Fruit fly (Drosophila melanogaster) whole organism, embryonic: ENCODE data around the gene CG31099.

Source experiments
- Blimp-1 ChIP-seq: fragments of 200-800 bp; sonication (Bioruptor generic); optimal IDR thresholded peaks from 3 replicates; lab custom pipeline; 2018; ENCODE audit warnings: missing biosample characterization, missing genetic modification characterization, mild to moderate bottlenecking, moderate library complexity, missing genetic modification reagents
- CG10209 ChIP-seq: fragments of 200-800 bp; sonication (Bioruptor generic); optimal IDR thresholded peaks from 3 replicates; lab custom pipeline; 2017; ENCODE audit warnings: missing biosample characterization, mild to moderate bottlenecking, missing genetic modification characterization, missing genetic modification reagents
- CG10979 ChIP-seq: fragments of 200-800 bp; sonication (Bioruptor generic); optimal IDR thresholded peaks from 2 replicates; lab custom pipeline; 2018; ENCODE audit warnings: missing biosample characterization, mild to moderate bottlenecking, missing genetic modification characterization, moderate library complexity
- CG11093 ChIP-seq: fragments of 200-800 bp; sonication (Bioruptor generic); IDR thresholded peaks from 3 replicates; pipeline ENCODE4 v1.3.6; 2022; ENCODE audit warnings: missing biosample characterization, missing genetic modification characterization
- CG11398 ChIP-seq: fragments of 200-800 bp; sonication (Bioruptor generic); optimal IDR thresholded peaks from 2 replicates; lab custom pipeline; 2016; ENCODE audit warnings: missing biosample characterization, missing genetic modification characterization
- CG11695 ChIP-seq: fragments of 200-800 bp; sonication (Bioruptor generic); IDR thresholded peaks from 3 replicates; pipeline ENCODE4 v1.3.6; 2022; ENCODE audit warnings: missing biosample characterization, missing genetic modification characterization
- CG11723 ChIP-seq: fragments of 200-800 bp; sonication (Bioruptor generic); optimal IDR thresholded peaks from 2 replicates; lab custom pipeline; 2017; ENCODE audit warnings: missing biosample characterization, mild to moderate bottlenecking, missing genetic modification characterization
- CG12219 ChIP-seq: fragments of 200-800 bp; sonication (Bioruptor generic); optimal IDR thresholded peaks from 3 replicates; lab custom pipeline; 2018; ENCODE audit warnings: missing biosample characterization, mild to moderate bottlenecking, missing genetic modification characterization
- CG13287 ChIP-seq: fragments of 200-800 bp; sonication (Bioruptor generic); IDR thresholded peaks from 2 replicates; pipeline ENCODE4 v1.3.6; 2022; ENCODE audit warnings: missing biosample characterization, missing genetic modification characterization; ENCODE audit not compliant: partially characterized antibody
- CG13296 ChIP-seq: fragments of 200-800 bp; sonication (Bioruptor generic); optimal IDR thresholded peaks from 3 replicates; lab custom pipeline; 2018; ENCODE audit warnings: missing biosample characterization, mild to moderate bottlenecking, missing genetic modification characterization
- CG13424 ChIP-seq: fragments of 200-800 bp; sonication (Bioruptor generic); optimal IDR thresholded peaks from 2 replicates; lab custom pipeline; 2019; ENCODE audit warnings: missing biosample characterization, mild to moderate bottlenecking, missing genetic modification characterization, moderate library complexity
- CG1647 ChIP-seq: fragments of 200-800 bp; sonication (Bioruptor generic); optimal IDR thresholded peaks from 3 replicates; lab custom pipeline; 2016; ENCODE audit warnings: missing biosample characterization, missing genetic modification characterization
- CG17612 ChIP-seq: fragments of 200-800 bp; sonication (Bioruptor generic); IDR thresholded peaks from 2 replicates; pipeline ENCODE4 v1.3.6; 2022; ENCODE audit warnings: missing biosample characterization, missing genetic modification characterization
- CG18619 ChIP-seq: fragments of 200-800 bp; sonication (Bioruptor generic); optimal IDR thresholded peaks from 3 replicates; lab custom pipeline; 2017; ENCODE audit warnings: missing biosample characterization, mild to moderate bottlenecking, missing genetic modification characterization
- CG3407 ChIP-seq: fragments of 200-800 bp; sonication (Bioruptor generic); optimal IDR thresholded peaks from 2 replicates; lab custom pipeline; 2018; ENCODE audit warnings: missing biosample characterization, mild to moderate bottlenecking, missing genetic modification characterization
- CG3995 ChIP-seq: fragments of 200-800 bp; sonication (Bioruptor generic); optimal IDR thresholded peaks from 3 replicates; lab custom pipeline; 2016; ENCODE audit warnings: missing biosample characterization, missing genetic modification characterization
- CG4820 ChIP-seq: fragments of 200-800 bp; sonication (Bioruptor generic); optimal IDR thresholded peaks from 3 replicates; lab custom pipeline; 2016; ENCODE audit warnings: missing biosample characterization, missing genetic modification characterization
- CG6272 ChIP-seq: fragments of 200-800 bp; sonication (Bioruptor generic); IDR thresholded peaks from 2 replicates; pipeline ENCODE4 v1.3.6; 2022; ENCODE audit warnings: missing biosample characterization, missing genetic modification characterization
- CG8281 ChIP-seq: fragments of 200-800 bp; sonication (Bioruptor generic); optimal IDR thresholded peaks from 2 replicates; lab custom pipeline; 2018; ENCODE audit warnings: missing biosample characterization, mild to moderate bottlenecking, missing genetic modification characterization, moderate library complexity
- CTCF ChIP-seq: fragments of 200-800 bp; sonication (Bioruptor generic); optimal IDR thresholded peaks from 2 replicates; lab custom pipeline; 2017; ENCODE audit warnings: missing biosample characterization, mild to moderate bottlenecking, missing genetic modification characterization, moderate library complexity
- Dip3 ChIP-seq: fragments of 200-800 bp; sonication (Bioruptor generic); optimal IDR thresholded peaks from 3 replicates; lab custom pipeline; 2016; ENCODE audit warnings: missing biosample characterization, missing genetic modification characterization
- Dp ChIP-seq: fragments of 200-800 bp; sonication (Bioruptor generic); optimal IDR thresholded peaks from 2 replicates; lab custom pipeline; 2018; ENCODE audit warnings: missing biosample characterization, mild to moderate bottlenecking, missing genetic modification characterization, moderate library complexity
- ERR ChIP-seq: fragments of 200-800 bp; sonication (Bioruptor generic); optimal IDR thresholded peaks from 2 replicates; lab custom pipeline; 2016; ENCODE audit warnings: missing biosample characterization, missing genetic modification characterization
- Fer3 ChIP-seq: fragments of 200-800 bp; sonication (Bioruptor generic); optimal IDR thresholded peaks from 2 replicates; lab custom pipeline; 2018; ENCODE audit warnings: missing biosample characterization, mild to moderate bottlenecking, missing genetic modification characterization, moderate library complexity
- HLH54F ChIP-seq: fragments of 200-800 bp; sonication (Bioruptor generic); optimal IDR thresholded peaks from 3 replicates; lab custom pipeline; 2016; ENCODE audit warnings: missing biosample characterization, missing genetic modification characterization
- HmgZ ChIP-seq: fragments of 200-800 bp; sonication (Bioruptor generic); optimal IDR thresholded peaks from 2 replicates; lab custom pipeline; 2018; ENCODE audit warnings: missing biosample characterization, mild to moderate bottlenecking, missing genetic modification characterization
- Meics ChIP-seq: fragments of 200-800 bp; sonication (Bioruptor generic); optimal IDR thresholded peaks from 2 replicates; lab custom pipeline; 2017; ENCODE audit warnings: missing biosample characterization, mild to moderate bottlenecking, missing genetic modification characterization
- Mes4 ChIP-seq: fragments of 200-800 bp; sonication (Bioruptor generic); optimal IDR thresholded peaks from 2 replicates; lab custom pipeline; 2016; ENCODE audit warnings: missing biosample characterization, missing genetic modification characterization
- Nf-YA ChIP-seq: fragments of 200-800 bp; sonication (Bioruptor generic); IDR thresholded peaks from 2 replicates; pipeline ENCODE4 v1.3.6; 2022; ENCODE audit warnings: missing biosample characterization, missing genetic modification characterization
- Nf-YC ChIP-seq: fragments of 200-800 bp; optimal IDR thresholded peaks from 3 replicates; lab custom pipeline; 2019; ENCODE audit warnings: missing biosample characterization, mild to moderate bottlenecking, missing genetic modification characterization, moderate library complexity
- Six4 ChIP-seq: fragments of 200-800 bp; sonication (Bioruptor generic); optimal IDR thresholded peaks from 2 replicates; lab custom pipeline; 2016; ENCODE audit warnings: missing biosample characterization, missing genetic modification characterization
- Stat92E ChIP-seq, 3 experiments: fragments of >200 bp in 2 of 3; fragments of 200-800 bp in 1 of 3; sonication (Bioruptor generic) in 1 of 3; optimal IDR thresholded peaks; 2 replicates each; lab custom pipeline; 2017 to 2019; ENCODE audit warnings: missing biosample characterization in 3 of 3, missing genetic modification characterization in 3 of 3, mild to moderate bottlenecking in 1 of 3, moderate library complexity in 1 of 3
- Trl ChIP-seq, 3 experiments: fragments of >200 bp in 2 of 3; fragments of 200-800 bp in 1 of 3; sonication (Bioruptor generic) in 1 of 3; optimal IDR thresholded peaks; 2 replicates in 1 of 3; 3 replicates in 2 of 3; lab custom pipeline; 2016 to 2017; ENCODE audit warnings: missing biosample characterization in 1 of 3, missing genetic modification characterization in 1 of 3
- abd-A ChIP-seq: fragments of 200-800 bp; sonication (Bioruptor generic); optimal IDR thresholded peaks from 3 replicates; lab custom pipeline; 2019; ENCODE audit warnings: missing biosample characterization, mild to moderate bottlenecking, missing genetic modification characterization, moderate library complexity
- crc ChIP-seq: fragments of 200-800 bp; sonication (Bioruptor generic); optimal IDR thresholded peaks from 2 replicates; lab custom pipeline; 2016; ENCODE audit warnings: missing biosample characterization, missing genetic modification characterization
- ems ChIP-seq: fragments of 200-800 bp; sonication (Bioruptor generic); optimal IDR thresholded peaks from 3 replicates; lab custom pipeline; 2016; ENCODE audit warnings: missing biosample characterization, missing genetic modification characterization
- gcm ChIP-seq: fragments of 200-800 bp; sonication (Bioruptor generic); optimal IDR thresholded peaks from 2 replicates; lab custom pipeline; 2019; ENCODE audit warnings: missing biosample characterization, mild to moderate bottlenecking, missing genetic modification characterization, moderate library complexity
- gt ChIP-seq: fragments of 200-800 bp; sonication (Bioruptor generic); IDR thresholded peaks from 2 replicates; pipeline ENCODE4 v1.3.6; 2022; ENCODE audit warnings: missing biosample characterization, missing genetic modification characterization
- ham ChIP-seq: fragments of 200-800 bp; sonication (Bioruptor generic); IDR thresholded peaks from 2 replicates; pipeline ENCODE4 v1.3.6; 2022; ENCODE audit warnings: missing biosample characterization, missing genetic modification characterization
- hb ChIP-seq: fragments of 200-800 bp; sonication (Bioruptor generic); IDR thresholded peaks from 3 replicates; pipeline ENCODE4 v1.3.6; 2022; ENCODE audit warnings: missing biosample characterization, missing genetic modification characterization; ENCODE audit not compliant: partially characterized antibody
- jigr1 ChIP-seq: fragments of 200-800 bp; sonication (Bioruptor generic); IDR thresholded peaks from 3 replicates; pipeline ENCODE4 v1.3.6; 2022; ENCODE audit warnings: missing biosample characterization, missing genetic modification characterization
- jing ChIP-seq: fragments of 200-800 bp; sonication (Bioruptor generic); optimal IDR thresholded peaks from 2 replicates; lab custom pipeline; 2018; ENCODE audit warnings: missing biosample characterization, mild to moderate bottlenecking, missing genetic modification characterization
- knrl ChIP-seq: fragments of 200-800 bp; sonication (Bioruptor generic); IDR thresholded peaks from 3 replicates; pipeline ENCODE4 v1.3.6; 2022; ENCODE audit warnings: missing biosample characterization, missing genetic modification characterization; ENCODE audit not compliant: partially characterized antibody
- lov ChIP-seq, 2 experiments: fragments of 200-800 bp in 1 of 2; fragments of >200 bp in 1 of 2; sonication (Bioruptor generic) in 1 of 2; IDR thresholded peaks in 1 of 2; optimal IDR thresholded peaks in 1 of 2; 2 replicates in 1 of 2; 3 replicates in 1 of 2; pipeline versions ENCODE4 v1.3.6 to Lab custom; 2017 to 2022; ENCODE audit warnings: missing biosample characterization in 1 of 2, missing genetic modification characterization in 1 of 2
- prd ChIP-seq, 3 experiments: fragments of >200 bp in 2 of 3; fragments of 200-800 bp in 1 of 3; sonication (Bioruptor generic) in 1 of 3; optimal IDR thresholded peaks in 2 of 3; IDR thresholded peaks in 1 of 3; 2 replicates in 2 of 3; 3 replicates in 1 of 3; pipeline versions ENCODE4 v1.3.6 to Lab custom; 2017 to 2022; ENCODE audit warnings: missing biosample characterization in 1 of 3, missing genetic modification characterization in 1 of 3
- pum ChIP-seq: fragments of 200-800 bp; sonication (Bioruptor generic); optimal IDR thresholded peaks from 2 replicates; lab custom pipeline; 2016; ENCODE audit warnings: missing biosample characterization, missing genetic modification characterization
- unc-4 ChIP-seq: fragments of 200-800 bp; sonication (Bioruptor generic); IDR thresholded peaks from 2 replicates; pipeline ENCODE4 v1.3.6; 2022; ENCODE audit warnings: missing biosample characterization, missing genetic modification characterization; ENCODE audit not compliant: partially characterized antibody
- unpg ChIP-seq: fragments of 200-800 bp; sonication (Bioruptor generic); optimal IDR thresholded peaks from 3 replicates; lab custom pipeline; 2018; ENCODE audit warnings: missing biosample characterization, mild to moderate bottlenecking, missing genetic modification characterization, moderate library complexity
- vvl ChIP-seq: fragments of 200-800 bp; sonication (Bioruptor generic); IDR thresholded peaks from 2 replicates; pipeline ENCODE4 v1.3.6; 2022; ENCODE audit warnings: missing biosample characterization, missing genetic modification characterization

Gene CG31099

dm6 chr3R:25265589-25266201 is 45.0 kb downstream of the CG31099 start, which contains the start of the genes GlnRS and RIOK2 (continued):
- TF ChIP-seq vvl (GFP tag; lab: Robert Waterston, UW) = peak; percentile 8; the same call in 1 of the 2 replicates
- peak; percentile 93 for TF ChIP-seq hb
- TF ChIP-seq Mes4 (GFP tag; lab: Kevin White, UChicago) = no peak
- no peak for TF ChIP-seq CG18619 (GFP tag; lab: Kevin White, UChicago)
- no peak for TF ChIP-seq CG11093 (GFP tag; lab: Robert Waterston, UW)
- no peak for TF ChIP-seq pum (GFP tag; lab: Kevin White, UChicago)
- peak; percentile 86 for TF ChIP-seq HmgZ (tag; lab: Kevin White, UChicago)
- no peak for TF ChIP-seq CG11398 (GFP tag; lab: Kevin White, UChicago)
- no peak for TF ChIP-seq Nf-YA (GFP tag; lab: Robert Waterston, UW)
- TF ChIP-seq Fer3 (tag; lab: Kevin White, UChicago) = no peak
- TF ChIP-seq unc-4 (GFP tag; lab: Robert Waterston, UW) = peak; percentile 97
- no peak for TF ChIP-seq ham (GFP tag; lab: Robert Waterston, UW)
- no peak for TF ChIP-seq ems (GFP tag; lab: Kevin White, UChicago)
- peak; percentile 99 for TF ChIP-seq CG13287 (GFP tag; lab: Robert Waterston, UW)
- no peak for TF ChIP-seq HLH54F (GFP tag; lab: Kevin White, UChicago)
- no peak for TF ChIP-seq lov (optimal IDR thresholded peaks at IDR 0.05; lab: Kevin White, UChicago)
- no peak for TF ChIP-seq lov (GFP tag; IDR thresholded peaks at IDR 0.05; lab: Robert Waterston, UW)
- no peak for TF ChIP-seq CG11695 (GFP tag; lab: Robert Waterston, UW)
- no peak for TF ChIP-seq Dip3 (GFP tag; lab: Kevin White, UChicago)
- TF ChIP-seq Stat92E (GFP tag; optimal IDR thresholded peaks at IDR 0.05; lab: Kevin White, UChicago) = peak in 1 of 3 experiments; percentile 12
- TF ChIP-seq Blimp-1 (GFP tag; lab: Kevin White, UChicago) = no peak
- no peak for TF ChIP-seq CG1647 (GFP tag; lab: Kevin White, UChicago)
- TF ChIP-seq jigr1 (GFP tag; lab: Robert Waterston, UW) = no peak
- peak; percentile 50 for TF ChIP-seq CG3995 (GFP tag; lab: Kevin White, UChicago)
- no peak for TF ChIP-seq Trl (optimal IDR thresholded peaks at IDR 0.05; lab: Kevin White, UChicago)
- TF ChIP-seq Trl (GFP tag; optimal IDR thresholded peaks at IDR 0.05; lab: Kevin White, UChicago) = no peak
- TF ChIP-seq gcm (GFP tag; lab: Kevin White, UChicago) = no peak
- TF ChIP-seq CG8281 (tag; lab: Kevin White, UChicago) = no peak
- no peak for TF ChIP-seq CG12219 (GFP tag; lab: Kevin White, UChicago)
- TF ChIP-seq crc = no peak
- no peak for TF ChIP-seq Meics (GFP tag; lab: Kevin White, UChicago)
- TF ChIP-seq abd-A (tag; lab: Kevin White, UChicago) = no peak
- TF ChIP-seq CG6272 (GFP tag; lab: Robert Waterston, UW) = no peak
- no peak for TF ChIP-seq CG17612 (GFP tag; lab: Robert Waterston, UW)
- no peak for TF ChIP-seq Nf-YC (tag; lab: Kevin White, UChicago)
- no peak for TF ChIP-seq CG10209 (GFP tag; lab: Kevin White, UChicago)
- no peak for TF ChIP-seq unpg (GFP tag; lab: Kevin White, UChicago)
- no peak for TF ChIP-seq Six4
- TF ChIP-seq CTCF (GFP tag; lab: Kevin White, UChicago) = peak; percentile 10
- peak; percentile 32 for TF ChIP-seq Dp
- no peak for TF ChIP-seq CG11723
- peak; percentile 95 for TF ChIP-seq knrl (GFP tag; lab: Robert Waterston, UW)
- TF ChIP-seq gt (GFP tag; lab: Robert Waterston, UW) = no peak
- TF ChIP-seq jing (GFP tag; lab: Kevin White, UChicago) = no peak
- peak; percentile 1 for TF ChIP-seq CG10979
- no peak for TF ChIP-seq CG3407 (GFP tag; lab: Kevin White, UChicago)
- peak; percentile 35 for TF ChIP-seq ERR
- TF ChIP-seq CG4820 (GFP tag; lab: Kevin White, UChicago) = no peak
- no peak for TF ChIP-seq CG13296 (GFP tag; lab: Kevin White, UChicago)
- TF ChIP-seq prd (optimal IDR thresholded peaks at IDR 0.05; lab: Kevin White, UChicago) = no peak
- no peak for TF ChIP-seq prd (GFP tag; IDR thresholded peaks at IDR 0.05; lab: Robert Waterston, UW)
- peak; percentile 14 for TF ChIP-seq CG13424
